Worm (Caenorhabditis elegans) whole organism, L2 larva: ENCODE measurements around the gene Y7A5A.13.

Source experiments
- F13H6.1 ChIP-seq: sonication (generic microtip); optimal IDR thresholded peaks from 2 replicates; lab custom pipeline; 2016; ENCODE audit warnings: missing genetic modification characterization, missing compliant biosample characterization
- ama-1 ChIP-seq: fragments of 150-350 bp; optimal IDR thresholded peaks from 2 replicates; lab custom pipeline; 2018; ENCODE audit warnings: inconsistent platforms
- lin-13 ChIP-seq: fragments of 150-350 bp; optimal IDR thresholded peaks from 2 replicates; lab custom pipeline; 2014; ENCODE audit warnings: missing biosample characterization, missing genetic modification reagents, missing genetic modification characterization
- lin-39 ChIP-seq: fragments of 150-350 bp; optimal IDR thresholded peaks from 2 replicates; lab custom pipeline; 2014; ENCODE audit warnings: missing biosample characterization, missing genetic modification reagents, missing genetic modification characterization
- lsy-2 ChIP-seq, 2 experiments: fragments of 150-350 bp in 1 of 2; sonication (generic microtip) in 1 of 2; optimal IDR thresholded peaks; 2 replicates each; lab custom pipeline; 2014 to 2017; ENCODE audit warnings: missing biosample characterization in 2 of 2, missing genetic modification characterization in 2 of 2
- mdl-1 ChIP-seq, 2 experiments: fragments of 150-350 bp in 1 of 2; sonication (generic microtip) in 1 of 2; optimal IDR thresholded peaks; 2 replicates each; lab custom pipeline; 2017; ENCODE audit warnings: missing biosample characterization in 2 of 2, missing genetic modification characterization in 2 of 2
- nhr-12 ChIP-seq: fragments of 150-350 bp; optimal IDR thresholded peaks from 2 replicates; lab custom pipeline; 2014; ENCODE audit warnings: missing biosample characterization, missing genetic modification characterization
- nhr-129 ChIP-seq: fragments of 150-350 bp; optimal IDR thresholded peaks from 2 replicates; lab custom pipeline; 2014; ENCODE audit warnings: missing biosample characterization, missing genetic modification characterization
- nhr-21 ChIP-seq: fragments of 150-350 bp; optimal IDR thresholded peaks from 2 replicates; lab custom pipeline; 2014; ENCODE audit warnings: missing biosample characterization, missing genetic modification characterization
- nhr-237 ChIP-seq: fragments of 150-350 bp; optimal IDR thresholded peaks from 2 replicates; lab custom pipeline; 2014; ENCODE audit warnings: missing biosample characterization, missing genetic modification characterization
- nhr-77 ChIP-seq: fragments of 150-350 bp; optimal IDR thresholded peaks from 2 replicates; lab custom pipeline; 2014; ENCODE audit warnings: missing biosample characterization, missing genetic modification characterization
- skn-1 ChIP-seq: sonication (generic microtip); optimal IDR thresholded peaks from 2 replicates; lab custom pipeline; 2017; ENCODE audit warnings: missing biosample characterization, missing genetic modification characterization
- snpc-4 ChIP-seq: fragments of 150-350 bp; optimal IDR thresholded peaks from 2 replicates; lab custom pipeline; 2014; ENCODE audit warnings: missing biosample characterization, missing genetic modification characterization
- ztf-4 ChIP-seq: fragments of 150-350 bp; optimal IDR thresholded peaks from 2 replicates; lab custom pipeline; 2014; ENCODE audit warnings: missing biosample characterization, missing genetic modification characterization

Y7A5A.13 gene

DNA sequence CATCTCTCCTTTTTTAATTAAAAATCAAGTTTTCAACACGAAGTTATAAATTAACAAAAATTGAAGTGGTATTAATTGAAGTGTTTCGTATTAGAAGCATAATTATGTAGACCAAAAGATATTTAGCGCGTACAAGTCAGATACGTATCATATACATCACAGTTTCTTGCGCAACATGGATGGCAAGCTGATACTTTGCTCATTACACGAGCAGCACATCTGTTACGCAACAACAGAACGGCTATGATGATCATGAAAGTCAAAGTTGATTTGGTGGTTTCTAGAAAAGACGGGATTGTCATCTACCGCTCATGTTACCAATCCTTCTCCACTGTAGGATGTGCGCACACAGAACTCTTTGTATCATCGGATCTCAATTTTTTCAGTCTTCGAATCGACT, 40.9 kb downstream of the Y7A5A.13 start:
- TF ChIP-seq nhr-77 (tag; lab: Kevin White, UChicago): no peak
- TF ChIP-seq snpc-4 (tag; lab: Kevin White, UChicago): no peak
- TF ChIP-seq ama-1 (lab: Kevin White, UChicago): no peak
- no peak for TF ChIP-seq lin-13
- no peak for TF ChIP-seq skn-1
- TF ChIP-seq nhr-12 (tag; lab: Kevin White, UChicago): no peak

ce11 chrX:15822197-15822596, 48.5 kb downstream of the Y7A5A.13 start, which contains the start of gene Y7A5A.8:
Gene Y7A5A.8 (plus strand): TSS chrX:15822497.
- TF ChIP-seq nhr-21 (no peak), ztf-4 (tag; lab: Kevin White, UChicago) (no peak), lin-39 (tag; lab: Kevin White, UChicago) (no peak), nhr-237 (tag; lab: Kevin White, UChicago) (no peak), lsy-2 (tag; optimal IDR thresholded peaks at IDR 0.05; lab: Kevin White, UChicago) (no peak), nhr-129 (tag; lab: Kevin White, UChicago) (no peak), mdl-1 (tag; optimal IDR thresholded peaks at IDR 0.05; lab: Kevin White, UChicago) (no peak), F13H6.1 (tag; lab: Kevin White, UChicago) (no peak)
